Fruit fly (Drosophila melanogaster) whole organism, wandering third instar larva: ENCODE results near the gene CG3529.

Source experiments
- CG9705 ChIP-seq: fragments of 200-800 bp; sonication (Bioruptor generic); optimal IDR thresholded peaks from 2 replicates; lab custom pipeline; 2018; ENCODE audit warnings: missing biosample characterization, mild to moderate bottlenecking, missing genetic modification characterization
- CrebA ChIP-seq: fragments of 200-800 bp; sonication (Bioruptor generic); optimal IDR thresholded peaks from 2 replicates; lab custom pipeline; 2016; ENCODE audit warnings: missing biosample characterization, mild to moderate bottlenecking, missing genetic modification characterization, borderline replicate concordance
- Dif ChIP-seq: fragments of 200-275, 200-300 bp; sonication (Bioruptor generic); optimal IDR thresholded peaks from 2 replicates; lab custom pipeline; 2018; ENCODE audit warnings: missing biosample characterization, missing genetic modification characterization; ENCODE audit not compliant: partially characterized antibody
- HLH106 ChIP-seq: fragments of 200-800 bp; optimal IDR thresholded peaks from 3 replicates; lab custom pipeline; 2019; ENCODE audit warnings: missing biosample characterization, mild to moderate bottlenecking, missing genetic modification characterization, moderate library complexity
- Hr78 ChIP-seq: fragments of >200 bp; optimal IDR thresholded peaks from 2 replicates; lab custom pipeline; 2017; ENCODE audit warnings: missing biosample characterization, missing genetic modification characterization
- Hr83 ChIP-seq: fragments of 200-300 bp; sonication (Bioruptor generic); optimal IDR thresholded peaks from 2 replicates; lab custom pipeline; 2016; ENCODE audit warnings: missing biosample characterization, mild to moderate bottlenecking, missing genetic modification characterization, moderate library complexity; ENCODE audit not compliant: poor library complexity, severe bottlenecking
- Jra ChIP-seq: sonication (Bioruptor generic); optimal IDR thresholded peaks from 2 replicates; lab custom pipeline; 2016; ENCODE audit warnings: missing biosample characterization, missing genetic modification characterization
- Mio ChIP-seq: sonication (Bioruptor generic); optimal IDR thresholded peaks from 2 replicates; lab custom pipeline; 2016; ENCODE audit warnings: missing biosample characterization, missing genetic modification characterization
- Myc ChIP-seq: fragments of >200 bp; optimal IDR thresholded peaks from 2 replicates; lab custom pipeline; 2017
- OdsH ChIP-seq: fragments of 200-800 bp; sonication (Bioruptor generic); optimal IDR thresholded peaks from 2 replicates; lab custom pipeline; 2016; ENCODE audit warnings: missing biosample characterization, mild to moderate bottlenecking, missing genetic modification characterization
- Rel ChIP-seq, 2 experiments: fragments of 200-800 bp; sonication (Bioruptor generic) in 1 of 2; optimal IDR thresholded peaks; 2 replicates in 1 of 2; 3 replicates in 1 of 2; lab custom pipeline; 2016 to 2019; ENCODE audit warnings: mild to moderate bottlenecking in 2 of 2, missing biosample characterization in 2 of 2, missing genetic modification characterization in 2 of 2, moderate library complexity in 1 of 2
- Sp1 ChIP-seq: fragments of 200-800 bp; sonication (Bioruptor generic); optimal IDR thresholded peaks from 3 replicates; lab custom pipeline; 2019; ENCODE audit warnings: missing biosample characterization, mild to moderate bottlenecking, missing genetic modification characterization, moderate library complexity
- Vsx2 ChIP-seq: fragments of 200-300, 225-300 bp; sonication (Bioruptor generic); optimal IDR thresholded peaks from 2 replicates; lab custom pipeline; 2018; ENCODE audit warnings: missing biosample characterization, missing genetic modification characterization; ENCODE audit not compliant: partially characterized antibody
- br ChIP-seq: fragments of 200-800 bp; sonication (Bioruptor generic); optimal IDR thresholded peaks from 2 replicates; lab custom pipeline; 2016; ENCODE audit warnings: missing biosample characterization, missing genetic modification characterization
- brk ChIP-seq: fragments of 200-800 bp; sonication (Bioruptor generic); optimal IDR thresholded peaks from 2 replicates; lab custom pipeline; 2016; ENCODE audit warnings: missing biosample characterization, mild to moderate bottlenecking, missing genetic modification characterization
- dl ChIP-seq, 2 experiments: fragments of 175-275, 200-275 bp in 1 of 2; fragments of 200-275 bp in 1 of 2; sonication (Bioruptor generic); optimal IDR thresholded peaks; lab custom pipeline; 2018; ENCODE audit warnings: mild to moderate bottlenecking in 2 of 2, missing biosample characterization in 2 of 2, missing genetic modification characterization in 2 of 2, moderate library complexity in 2 of 2; ENCODE audit not compliant: partially characterized antibody in 2 of 2, insufficient read depth in 1 of 2
- dsf ChIP-seq: sonication (Bioruptor generic); optimal IDR thresholded peaks from 2 replicates; lab custom pipeline; 2016; ENCODE audit warnings: missing biosample characterization, missing genetic modification characterization, borderline replicate concordance
- ey ChIP-seq: fragments of 200-800 bp; sonication (Bioruptor generic); optimal IDR thresholded peaks from 2 replicates; lab custom pipeline; 2016; ENCODE audit warnings: missing biosample characterization, missing genetic modification characterization
- foxo ChIP-seq, 2 experiments: fragments of 200-800 bp; sonication (Bioruptor generic); optimal IDR thresholded peaks; 2 replicates in 1 of 2; 3 replicates in 1 of 2; lab custom pipeline; 2016 to 2017; ENCODE audit warnings: missing biosample characterization in 2 of 2, missing genetic modification characterization in 2 of 2
- fru ChIP-seq: fragments of 200-800 bp; sonication (Bioruptor generic); optimal IDR thresholded peaks from 3 replicates; lab custom pipeline; 2016; ENCODE audit warnings: missing biosample characterization, mild to moderate bottlenecking, missing genetic modification characterization
- h ChIP-seq: fragments of 200-800 bp; sonication (Bioruptor generic); optimal IDR thresholded peaks from 3 replicates; lab custom pipeline; 2016; ENCODE audit warnings: missing biosample characterization, mild to moderate bottlenecking, missing genetic modification characterization
- pan ChIP-seq: fragments of >200 bp; optimal IDR thresholded peaks from 2 replicates; lab custom pipeline; 2017
- psq ChIP-seq: fragments of 200-800 bp; sonication (Bioruptor generic); optimal IDR thresholded peaks from 3 replicates; lab custom pipeline; 2017; ENCODE audit warnings: missing biosample characterization, mild to moderate bottlenecking, missing genetic modification characterization, moderate library complexity
- rgr ChIP-seq: fragments of 200-800 bp; sonication (Bioruptor generic); optimal IDR thresholded peaks from 3 replicates; lab custom pipeline; 2016; ENCODE audit warnings: missing biosample characterization, mild to moderate bottlenecking, missing genetic modification characterization
- sage ChIP-seq: fragments of 200-800 bp; sonication (Bioruptor generic); optimal IDR thresholded peaks from 2 replicates; lab custom pipeline; 2016; ENCODE audit warnings: missing biosample characterization, mild to moderate bottlenecking, missing genetic modification characterization
- sv ChIP-seq: fragments of 200-800 bp; sonication (Bioruptor generic); optimal IDR thresholded peaks from 3 replicates; lab custom pipeline; 2016; ENCODE audit warnings: missing biosample characterization, missing genetic modification characterization
- tai ChIP-seq: sonication (Bioruptor generic); optimal IDR thresholded peaks from 2 replicates; lab custom pipeline; 2016; ENCODE audit warnings: missing biosample characterization, missing genetic modification characterization
- usp ChIP-seq: fragments of >200 bp; optimal IDR thresholded peaks from 2 replicates; lab custom pipeline; 2017; ENCODE audit warnings: missing biosample characterization, missing genetic modification characterization
- woc ChIP-seq: sonication (Bioruptor generic); optimal IDR thresholded peaks from 2 replicates; lab custom pipeline; 2016; ENCODE audit warnings: missing biosample characterization, mild to moderate bottlenecking, missing genetic modification characterization

CG3529 gene

dm6 chr3L:9399855-9400254 lies 46.8 kb upstream of the CG3529 start:
- TF ChIP-seq Rel (GFP tag; optimal IDR thresholded peaks at IDR 0.05; lab: Kevin White, UChicago) (no peak), Rel (tag; optimal IDR thresholded peaks at IDR 0.05; lab: Kevin White, UChicago) (no peak), Sp1 (GFP tag; lab: Kevin White, UChicago) (no peak), Hr83 (GFP tag; lab: Kevin White, UChicago) (no peak), psq (no peak), rgr (GFP tag; lab: Kevin White, UChicago) (no peak), Vsx2 (GFP tag; lab: Kevin White, UChicago) (no peak), CrebA (no peak), dsf (GFP tag; lab: Kevin White, UChicago) (no peak), foxo (GFP tag; optimal IDR thresholded peaks at IDR 0.05; lab: Kevin White, UChicago) (no peak), ey (GFP tag; lab: Kevin White, UChicago) (no peak), woc (GFP tag; lab: Kevin White, UChicago) (no peak), dl (GFP tag; optimal IDR thresholded peaks at IDR 0.05; lab: Kevin White, UChicago; ENCODE audit: insufficient read depth in 1 of 2, partially characterized antibody in 2 of 2) (no peak), brk (GFP tag; lab: Kevin White, UChicago) (no peak), fru (GFP tag; lab: Kevin White, UChicago) (no peak), sv (GFP tag; lab: Kevin White, UChicago) (no peak), CG9705 (no peak), h (GFP tag; lab: Kevin White, UChicago) (no peak), sage (no peak), Myc (no peak), br (no peak)

DNA sequence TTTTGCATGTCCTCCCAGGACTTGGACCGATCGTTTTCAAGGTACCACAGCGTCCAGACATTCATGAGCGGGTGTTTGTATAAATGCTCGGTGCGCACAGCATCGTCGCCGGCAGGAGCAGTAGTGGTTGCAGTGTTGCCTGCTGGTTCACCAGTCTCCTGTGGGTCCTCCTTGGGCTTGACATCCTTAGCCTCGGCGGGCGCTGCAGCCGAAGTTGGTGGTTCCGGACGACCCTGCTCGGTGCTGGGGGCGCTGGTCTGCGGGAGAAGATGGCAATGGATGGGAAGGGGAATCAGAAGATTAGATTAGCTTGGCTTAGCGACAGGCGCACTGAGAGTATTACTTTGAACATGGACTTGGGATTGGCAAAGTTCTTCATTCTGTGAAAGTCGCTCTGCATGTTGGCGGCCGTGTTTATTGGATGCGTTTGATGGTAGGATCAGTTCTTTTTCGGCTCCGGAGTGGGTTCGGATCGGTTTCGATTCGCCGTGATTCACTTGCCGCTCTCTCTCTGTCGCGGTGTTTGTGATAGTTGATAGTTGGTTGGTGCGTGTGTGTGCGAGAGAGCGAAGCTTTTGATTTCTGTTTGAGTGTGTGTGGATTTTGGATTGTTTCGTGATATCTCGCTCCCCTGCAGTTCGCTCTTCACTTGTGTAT lies 45.8 kb upstream of the CG3529 start:
- no peak for TF ChIP-seq CG9705
- no peak for TF ChIP-seq Dif
- TF ChIP-seq usp (GFP tag; lab: Kevin White, UChicago): no peak
- TF ChIP-seq Mio (GFP tag; lab: Kevin White, UChicago): no peak
- TF ChIP-seq HLH106: no peak
- no peak for TF ChIP-seq Jra (GFP tag; lab: Kevin White, UChicago)
- no peak for TF ChIP-seq woc (GFP tag; lab: Kevin White, UChicago)
- TF ChIP-seq pan (lab: Kevin White, UChicago): no peak
- TF ChIP-seq rgr (GFP tag; lab: Kevin White, UChicago): no peak

DNA sequence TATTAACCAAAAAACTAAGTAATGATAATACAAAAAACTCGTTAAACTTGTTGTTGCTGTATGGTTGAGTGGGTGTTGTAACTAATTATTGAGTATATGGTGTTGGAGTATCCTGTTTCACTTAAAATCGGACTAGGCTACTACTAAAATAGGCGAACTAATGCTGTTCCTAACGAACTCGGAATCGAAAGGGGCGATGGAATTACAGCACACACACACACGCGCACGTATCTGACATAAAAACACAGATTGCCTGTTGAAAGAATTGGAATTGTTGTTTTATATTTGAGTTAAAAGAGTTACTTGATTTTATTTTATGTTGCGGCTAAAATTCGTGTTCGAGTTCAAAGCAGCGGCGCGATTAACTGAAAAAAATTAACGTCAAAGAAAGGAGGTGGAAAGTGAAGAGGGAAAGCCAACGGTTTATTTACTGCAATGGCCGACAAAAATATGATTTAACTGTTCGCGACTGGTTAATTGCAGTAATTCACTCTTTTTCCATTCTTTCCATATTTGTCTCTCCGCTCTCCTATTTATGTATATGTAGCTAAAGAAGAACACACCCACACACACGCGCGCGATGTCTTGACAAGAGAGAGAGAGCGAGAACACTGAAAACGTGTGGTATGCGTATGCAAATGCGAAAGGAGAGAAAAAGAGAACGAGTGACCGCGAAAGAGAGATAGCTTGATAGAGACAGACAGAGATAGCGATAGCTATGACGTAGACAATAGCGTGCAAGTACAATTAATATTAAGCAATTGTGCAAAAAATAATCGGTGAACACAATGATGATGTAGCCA lies 45.1 kb upstream of the CG3529 start:
- TF ChIP-seq Mio (GFP tag; lab: Kevin White, UChicago) (no peak), OdsH (GFP tag; lab: Kevin White, UChicago) (no peak), pan (lab: Kevin White, UChicago) (no peak), CG9705 (no peak), psq (peak; percentile 57), CrebA (peak; percentile 66), usp (GFP tag; lab: Kevin White, UChicago) (no peak), Jra (GFP tag; lab: Kevin White, UChicago) (peak; percentile 16), sage (peak; percentile 17), tai (GFP tag; lab: Kevin White, UChicago) (no peak), dl (GFP tag; optimal IDR thresholded peaks at IDR 0.05; lab: Kevin White, UChicago; ENCODE audit: insufficient read depth in 1 of 2, partially characterized antibody in 2 of 2) (peak; percentile 66 to 89), Hr78 (GFP tag; lab: Kevin White, UChicago) (no peak), sv (GFP tag; lab: Kevin White, UChicago) (no peak), Dif (peak; percentile 92), Hr83 (GFP tag; lab: Kevin White, UChicago) (no peak), Sp1 (GFP tag; lab: Kevin White, UChicago) (no peak), foxo (GFP tag; optimal IDR thresholded peaks at IDR 0.05; lab: Kevin White, UChicago) (no peak), fru (GFP tag; lab: Kevin White, UChicago) (peak; percentile 73)
